Worm (Caenorhabditis elegans) whole organism, L2 larva: Measurements from ENCODE around the gene col-152.

Source experiments
- C34F6.9 ChIP-seq: fragments of 150-350 bp; optimal IDR thresholded peaks from 2 replicates; lab custom pipeline; 2014; ENCODE audit warnings: missing biosample characterization, missing genetic modification characterization
- R02D3.7 ChIP-seq: fragments of 150-350 bp; optimal IDR thresholded peaks from 2 replicates; lab custom pipeline; 2014; ENCODE audit warnings: missing biosample characterization, missing genetic modification characterization
- Y55F3AM.14 ChIP-seq: fragments of 200-800 bp; sonication (Bioruptor generic); optimal IDR thresholded peaks from 2 replicates; lab custom pipeline; 2018; ENCODE audit warnings: mild to moderate bottlenecking, missing genetic modification characterization, missing compliant biosample characterization
- blmp-1 ChIP-seq: sonication (generic microtip); optimal IDR thresholded peaks from 2 replicates; lab custom pipeline; 2017; ENCODE audit warnings: missing genetic modification characterization, mild to moderate bottlenecking, missing compliant biosample characterization, antibody characterized with exemption, moderate library complexity; ENCODE audit not compliant: insufficient read depth
- dmd-4 ChIP-seq: sonication (generic microtip); optimal IDR thresholded peaks from 2 replicates; lab custom pipeline; 2017; ENCODE audit warnings: missing biosample characterization, missing genetic modification characterization
- egl-27 ChIP-seq: sonication (generic microtip); optimal IDR thresholded peaks from 3 replicates; lab custom pipeline; 2017; ENCODE audit warnings: missing biosample characterization, missing genetic modification reagents, missing genetic modification characterization
- elt-3 ChIP-seq: sonication (generic microtip); optimal IDR thresholded peaks from 2 replicates; lab custom pipeline; 2017; ENCODE audit warnings: missing biosample characterization, missing genetic modification characterization
- fos-1 ChIP-seq: fragments of 150-350 bp; optimal IDR thresholded peaks from 2 replicates; lab custom pipeline; 2014; ENCODE audit warnings: missing biosample characterization, missing genetic modification characterization
- gmeb-1 ChIP-seq: fragments of 150-350 bp; optimal IDR thresholded peaks from 2 replicates; lab custom pipeline; 2014; ENCODE audit warnings: missing biosample characterization, missing genetic modification characterization
- lsy-2 ChIP-seq, 2 experiments: fragments of 150-350 bp in 1 of 2; sonication (generic microtip) in 1 of 2; optimal IDR thresholded peaks; 2 replicates each; lab custom pipeline; 2014 to 2017; ENCODE audit warnings: missing biosample characterization in 2 of 2, missing genetic modification characterization in 2 of 2
- mab-5 ChIP-seq: fragments of 150-350 bp; optimal IDR thresholded peaks from 2 replicates; lab custom pipeline; 2014; ENCODE audit warnings: missing biosample characterization, missing genetic modification characterization
- nhr-10 ChIP-seq: sonication (generic microtip); optimal IDR thresholded peaks from 2 replicates; lab custom pipeline; 2017; ENCODE audit warnings: missing biosample characterization, missing genetic modification characterization
- nhr-11 ChIP-seq: fragments of 150-350 bp; optimal IDR thresholded peaks from 2 replicates; lab custom pipeline; 2014; ENCODE audit warnings: missing biosample characterization, missing genetic modification characterization
- nhr-12 ChIP-seq: fragments of 150-350 bp; optimal IDR thresholded peaks from 2 replicates; lab custom pipeline; 2014; ENCODE audit warnings: missing biosample characterization, missing genetic modification characterization
- nhr-129 ChIP-seq: fragments of 150-350 bp; optimal IDR thresholded peaks from 2 replicates; lab custom pipeline; 2014; ENCODE audit warnings: missing biosample characterization, missing genetic modification characterization
- nhr-25 ChIP-seq: fragments of 150-350 bp; sonication (generic microtip); optimal IDR thresholded peaks from 3 replicates; lab custom pipeline; 2014; ENCODE audit warnings: missing biosample characterization, missing genetic modification characterization
- nhr-77 ChIP-seq: fragments of 150-350 bp; optimal IDR thresholded peaks from 2 replicates; lab custom pipeline; 2014; ENCODE audit warnings: missing biosample characterization, missing genetic modification characterization
- peb-1 ChIP-seq: fragments of 150-350 bp; optimal IDR thresholded peaks from 2 replicates; lab custom pipeline; 2014; ENCODE audit warnings: missing biosample characterization, missing genetic modification characterization
- sem-4 ChIP-seq: fragments of 150-350 bp; optimal IDR thresholded peaks from 2 replicates; lab custom pipeline; 2014; ENCODE audit warnings: missing biosample characterization, missing genetic modification reagents, missing genetic modification characterization
- skn-1 ChIP-seq: sonication (generic microtip); optimal IDR thresholded peaks from 2 replicates; lab custom pipeline; 2017; ENCODE audit warnings: missing biosample characterization, missing genetic modification characterization
- sma-3 ChIP-seq: sonication (generic microtip); optimal IDR thresholded peaks from 2 replicates; lab custom pipeline; 2016; ENCODE audit warnings: missing genetic modification reagents, missing genetic modification characterization, missing compliant biosample characterization
- sma-9 ChIP-seq, 2 experiments: fragments of 150-350 bp in 1 of 2; sonication (generic microtip) in 1 of 2; optimal IDR thresholded peaks; 2 replicates each; lab custom pipeline; 2014 to 2016; ENCODE audit warnings: missing genetic modification characterization in 2 of 2, mild to moderate bottlenecking in 1 of 2, missing biosample characterization in 1 of 2, missing compliant biosample characterization in 1 of 2, missing genetic modification reagents in 1 of 2, moderate library complexity in 1 of 2
- unc-55 ChIP-seq: fragments of 150-350 bp; sonication (generic microtip); optimal IDR thresholded peaks from 3 replicates; lab custom pipeline; 2014; ENCODE audit warnings: missing biosample characterization, missing genetic modification reagents, missing genetic modification characterization
- zag-1 ChIP-seq: fragments of 150-350 bp; optimal IDR thresholded peaks from 2 replicates; lab custom pipeline; 2014; ENCODE audit warnings: missing biosample characterization, missing genetic modification characterization
- ztf-11 ChIP-seq: sonication (generic microtip); optimal IDR thresholded peaks from 2 replicates; lab custom pipeline; 2017; ENCODE audit warnings: missing biosample characterization, missing genetic modification characterization
- ztf-4 ChIP-seq: fragments of 150-350 bp; optimal IDR thresholded peaks from 2 replicates; lab custom pipeline; 2014; ENCODE audit warnings: missing biosample characterization, missing genetic modification characterization

The col-152 gene

ce11 chrV:10589774-10590528 lies 29.2 kb downstream of the col-152 start, which contains the start of gene ttr-23 (continued):
- TF ChIP-seq dmd-4 (tag; lab: Kevin White, UChicago) (no peak), fos-1 (tag; lab: Kevin White, UChicago) (peak; percentile 44)
- TF ChIP-seq, all 48 proteins: peak for 3

ce11 chrV:10592479-10592878 lies 31.8 kb downstream of the col-152 start, which contains the start of gene T21C9.9:
Gene T21C9.9 (minus strand): TSS chrV:10592579.
- TF ChIP-seq nhr-77 (no peak), ztf-11 (no peak), skn-1 (tag; lab: Kevin White, UChicago) (no peak), R02D3.7 (tag; lab: Kevin White, UChicago) (no peak), unc-55 (no peak), sma-9 (GFP tag; optimal IDR thresholded peaks at IDR 0.05; lab: Kevin White, UChicago) (no peak), sma-9 (tag; optimal IDR thresholded peaks at IDR 0.05; lab: Kevin White, UChicago) (no peak), Y55F3AM.14 (GFP tag; lab: Kevin White, UChicago) (no peak), dmd-4 (tag; lab: Kevin White, UChicago) (no peak), sem-4 (tag; lab: Kevin White, UChicago) (no peak), peb-1 (tag; lab: Kevin White, UChicago) (no peak)

- TF ChIP-seq nhr-25 (tag; lab: Kevin White, UChicago) (no peak), sem-4 (tag; lab: Kevin White, UChicago) (no peak), egl-27 (tag; lab: Kevin White, UChicago) (no peak), zag-1 (tag; lab: Kevin White, UChicago) (no peak), lsy-2 (tag; optimal IDR thresholded peaks at IDR 0.05; lab: Kevin White, UChicago) (no peak), sma-9 (GFP tag; optimal IDR thresholded peaks at IDR 0.05; lab: Kevin White, UChicago) (no peak), sma-9 (tag; optimal IDR thresholded peaks at IDR 0.05; lab: Kevin White, UChicago) (no peak)
Observed at ce11 chrV:10594810-10595209, 34.1 kb downstream of the col-152 start, which contains the start of gene T21C9.11. Gene T21C9.11 (minus strand): TSS chrV:10594910.

- no peak for TF ChIP-seq nhr-11 (tag; lab: Kevin White, UChicago)
Observed at ce11 chrV:10597234-10597633, 36.5 kb downstream of the col-152 start, which contains the start of gene T21C9.13. Gene T21C9.13 (plus strand): TSS chrV:10597266.

- TF ChIP-seq nhr-77 (no peak), unc-55 (peak; percentile 36)
Observed at ce11 chrV:10598670-10599154, 38.0 kb downstream of the col-152 start, which contains the start of gene scpl-4. Gene scpl-4 (plus strand): TSS chrV:10599104.

- TF ChIP-seq nhr-25 (tag; lab: Kevin White, UChicago) = peak; percentile 9
- TF ChIP-seq R02D3.7 (tag; lab: Kevin White, UChicago) = no peak
- no peak for TF ChIP-seq peb-1 (tag; lab: Kevin White, UChicago)
- no peak for TF ChIP-seq sma-3
- no peak for TF ChIP-seq C34F6.9 (tag; lab: Kevin White, UChicago)
- no peak for TF ChIP-seq nhr-11 (tag; lab: Kevin White, UChicago)
- TF ChIP-seq nhr-129 = no peak
- no peak for TF ChIP-seq mab-5 (tag; lab: Kevin White, UChicago)
- TF ChIP-seq unc-55 = no peak
- TF ChIP-seq elt-3 (tag; lab: Kevin White, UChicago) = no peak
- TF ChIP-seq fos-1 (tag; lab: Kevin White, UChicago) = no peak
- no peak for TF ChIP-seq ztf-4 (tag; lab: Kevin White, UChicago)
- TF ChIP-seq nhr-10 (tag; lab: Kevin White, UChicago) = no peak
- no peak for TF ChIP-seq gmeb-1 (tag; lab: Kevin White, UChicago)
- TF ChIP-seq blmp-1 (tag; lab: Kevin White, UChicago) = peak; percentile 95
- TF ChIP-seq nhr-12 (tag; lab: Kevin White, UChicago) = no peak
- TF ChIP-seq zag-1 (tag; lab: Kevin White, UChicago) = no peak
Observed at ce11 chrV:10602051-10602937, 41.6 kb downstream of the col-152 start, which contains the start of gene H27A22.1. Gene H27A22.1 (plus strand): TSS chrV:10602555.
